Fruit fly (Drosophila melanogaster): ENCODE results near the gene dib.

The dib gene

DNA sequence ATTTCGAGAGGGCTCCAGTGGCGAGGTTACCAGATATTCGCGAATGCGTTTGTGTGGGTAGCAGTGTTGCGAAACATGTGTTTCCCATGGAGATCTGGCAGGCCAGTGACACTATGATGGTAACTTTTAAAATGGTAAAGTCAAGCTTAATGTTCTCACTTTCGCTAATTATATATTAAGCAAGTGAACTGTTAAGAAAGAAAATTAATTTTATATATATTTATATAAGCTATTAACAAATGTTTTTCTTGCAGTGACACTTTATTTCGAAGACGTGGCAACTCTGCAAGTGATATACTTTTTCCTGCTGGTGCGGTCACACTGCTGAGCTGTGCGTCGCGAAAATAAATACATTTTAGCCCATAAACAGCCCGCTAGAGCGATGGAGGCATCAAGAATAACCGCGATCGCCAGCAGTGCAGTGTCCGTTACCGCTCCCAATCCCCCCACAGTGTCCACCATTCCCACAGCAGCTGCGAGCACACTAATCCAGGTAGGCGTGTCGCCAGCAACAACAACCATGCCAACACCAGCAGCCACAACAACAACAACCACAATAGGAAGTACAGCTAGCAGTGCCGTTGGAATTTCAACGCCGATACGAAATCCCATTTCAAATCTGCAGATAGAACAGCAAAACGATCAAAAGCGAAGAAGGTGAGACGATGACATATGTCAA lies 21.7 kb upstream of the dib start, which contains the start of the genes CG11593 and Rcd5:
Gene CG11593 (minus strand): TSS at position 236 of the 679 bp plus-strand sequence.
Gene Rcd5 (plus strand): TSS at position 283 of the 679 bp plus-strand sequence.
- peak; percentile 8 for TF ChIP-seq CG34367 (tag; optimal IDR thresholded peaks at IDR 0.05)
- TF ChIP-seq CG10348 (GFP tag; IDR thresholded peaks at IDR 0.05) = no peak
- peak; percentile 70 for TF ChIP-seq rn (GFP tag; IDR thresholded peaks at IDR 0.05)
- no peak for TF ChIP-seq D1 (tag; optimal IDR thresholded peaks at IDR 0.05)
- no peak for TF ChIP-seq CG8159 (tag; optimal IDR thresholded peaks at IDR 0.05)
- TF ChIP-seq Pif1A (GFP tag; optimal IDR thresholded peaks at IDR 0.05) = no peak
- no peak for TF ChIP-seq CG14655 (GFP tag; optimal IDR thresholded peaks at IDR 0.05)
- peak; percentile 77 for TF ChIP-seq fd96Ca (GFP tag; IDR thresholded peaks at IDR 0.05)
- TF ChIP-seq EcR (GFP tag; optimal IDR thresholded peaks at IDR 0.05) = no peak
- no peak for TF ChIP-seq CG13204 (GFP tag; optimal IDR thresholded peaks at IDR 0.05)
- TF ChIP-seq gl (tag; optimal IDR thresholded peaks at IDR 0.05) = no peak
- TF ChIP-seq CG12605 (GFP tag; IDR thresholded peaks at IDR 0.05) = no peak
- TF ChIP-seq CG4496 (GFP tag; IDR thresholded peaks at IDR 0.05) = peak; percentile 75
- no peak for TF ChIP-seq CG17806 (tag; optimal IDR thresholded peaks at IDR 0.05)
- TF ChIP-seq Pif1B (GFP tag; optimal IDR thresholded peaks at IDR 0.05) = no peak
- peak; percentile 62 for TF ChIP-seq CG32121 (GFP tag; IDR thresholded peaks at IDR 0.05)
- TF ChIP-seq Snoo (tag; optimal IDR thresholded peaks at IDR 0.05) = no peak
- no peak for TF ChIP-seq CG15710 (tag; optimal IDR thresholded peaks at IDR 0.05)
- no peak for TF ChIP-seq CG9948 (tag; optimal IDR thresholded peaks at IDR 0.05)
- TF ChIP-seq Ets98B (GFP tag; IDR thresholded peaks at IDR 0.05) = no peak; the same call in 1 of the 2 replicates
- TF ChIP-seq CG8301 (tag; optimal IDR thresholded peaks at IDR 0.05) = no peak

DNA sequence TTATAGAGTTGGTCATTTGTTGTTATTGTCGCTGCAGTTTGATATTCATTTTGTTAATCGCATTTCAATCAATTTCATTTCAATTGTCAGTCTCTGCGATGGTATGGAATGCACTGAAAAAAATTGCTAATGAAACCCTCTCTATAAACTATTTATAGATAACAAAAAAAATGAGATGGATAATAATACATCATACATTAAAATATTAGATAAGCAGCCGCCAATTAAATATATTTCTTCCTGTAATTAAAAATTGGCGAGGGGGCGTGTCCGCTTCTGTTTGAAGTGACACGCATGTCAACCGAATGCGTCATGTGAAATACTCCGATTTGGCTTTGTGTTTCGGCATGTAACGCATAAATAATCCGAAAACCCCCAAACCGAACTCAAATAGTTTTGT lies 17.6 kb upstream of the dib start:
- TF ChIP-seq fd96Ca (GFP tag; IDR thresholded peaks at IDR 0.05) = no peak
- TF ChIP-seq EcR (GFP tag; optimal IDR thresholded peaks at IDR 0.05) = no peak
- TF ChIP-seq CG13204 (GFP tag; optimal IDR thresholded peaks at IDR 0.05) = no peak
- TF ChIP-seq CG4496 (GFP tag; IDR thresholded peaks at IDR 0.05) = no peak
- no peak for TF ChIP-seq CG15710 (tag; optimal IDR thresholded peaks at IDR 0.05)
- no peak for TF ChIP-seq rn (GFP tag; IDR thresholded peaks at IDR 0.05)
- no peak for TF ChIP-seq CG8159 (tag; optimal IDR thresholded peaks at IDR 0.05)

- TF ChIP-seq CG34367 (tag; optimal IDR thresholded peaks at IDR 0.05) (no peak), rn (GFP tag; IDR thresholded peaks at IDR 0.05) (no peak), CG14655 (GFP tag; optimal IDR thresholded peaks at IDR 0.05) (no peak), CG8301 (tag; optimal IDR thresholded peaks at IDR 0.05) (no peak), CG4496 (GFP tag; IDR thresholded peaks at IDR 0.05) (no peak), CG32121 (GFP tag; IDR thresholded peaks at IDR 0.05) (no peak)
Measured at dm6 chr3L:4046289-4046688, 15.8 kb upstream of the dib start, which contains the start of gene CG1136. CG1136 (plus strand) TSS chr3L:4046596.

dm6 chr3L:4047635-4048034 lies 14.5 kb upstream of the dib start, which contains the start of gene Dpy-30L2:
Dpy-30L2 (minus strand) TSS chr3L:4047735.
- TF ChIP-seq Pif1A (GFP tag; optimal IDR thresholded peaks at IDR 0.05) = no peak
- TF ChIP-seq CG32121 (GFP tag; IDR thresholded peaks at IDR 0.05) = no peak
- no peak for TF ChIP-seq CG9948 (tag; optimal IDR thresholded peaks at IDR 0.05)
- no peak for TF ChIP-seq CG10348 (GFP tag; IDR thresholded peaks at IDR 0.05)
- TF ChIP-seq CG14655 (GFP tag; optimal IDR thresholded peaks at IDR 0.05) = no peak
- no peak for TF ChIP-seq CG4496 (GFP tag; IDR thresholded peaks at IDR 0.05)
- no peak for TF ChIP-seq CG8159 (tag; optimal IDR thresholded peaks at IDR 0.05)
- no peak for TF ChIP-seq CG12605 (GFP tag; IDR thresholded peaks at IDR 0.05)

- TF ChIP-seq CG4496 (GFP tag; IDR thresholded peaks at IDR 0.05) (no peak), CG32121 (GFP tag; IDR thresholded peaks at IDR 0.05) (no peak), Snoo (tag; optimal IDR thresholded peaks at IDR 0.05) (no peak), Ets98B (GFP tag; IDR thresholded peaks at IDR 0.05) (no peak), gl (tag; optimal IDR thresholded peaks at IDR 0.05) (no peak)
Measured at dm6 chr3L:4049082-4049481, 13.0 kb upstream of the dib start.

- TF ChIP-seq fd96Ca (GFP tag; IDR thresholded peaks at IDR 0.05) = 0 out of 3 replicates have a peak, but pooled peaks have one; percentile 38
- no peak for TF ChIP-seq gl (tag; optimal IDR thresholded peaks at IDR 0.05)
Measured at dm6 chr3L:4055438-4055962, 6.6 kb upstream of the dib start.

dm6 chr3L:4056812-4057211 lies 5.3 kb upstream of the dib start:
- TF ChIP-seq D1 (tag; optimal IDR thresholded peaks at IDR 0.05) (no peak), CG15710 (tag; optimal IDR thresholded peaks at IDR 0.05) (no peak), CG32121 (GFP tag; IDR thresholded peaks at IDR 0.05) (no peak), Pif1B (GFP tag; optimal IDR thresholded peaks at IDR 0.05) (no peak), Ets98B (GFP tag; IDR thresholded peaks at IDR 0.05) (peak; percentile 35), CG17806 (tag; optimal IDR thresholded peaks at IDR 0.05) (no peak), Pif1A (GFP tag; optimal IDR thresholded peaks at IDR 0.05) (no peak), fd96Ca (GFP tag; IDR thresholded peaks at IDR 0.05) (peak; percentile 52; the same call in 1 of the 3 replicates), CG9948 (tag; optimal IDR thresholded peaks at IDR 0.05) (no peak), Snoo (tag; optimal IDR thresholded peaks at IDR 0.05) (no peak), CG4496 (GFP tag; IDR thresholded peaks at IDR 0.05) (peak; percentile 24; the same call in 1 of the 3 replicates)

Data from whole organism, pupa.